Worm (Caenorhabditis elegans) whole organism, L4 larva: ENCODE results near the gene hex-1.

Source experiments
- aly-2 ChIP-seq: sonication (generic microtip); optimal IDR thresholded peaks from 2 replicates; lab custom pipeline; 2018; ENCODE audit warnings: missing biosample characterization, missing genetic modification characterization
- dve-1 ChIP-seq: sonication (generic microtip); optimal IDR thresholded peaks from 2 replicates; lab custom pipeline; 2017; ENCODE audit warnings: antibody characterized with exemption, mild to moderate bottlenecking, missing genetic modification characterization, missing compliant biosample characterization; ENCODE audit not compliant: insufficient read depth
- fos-1 ChIP-seq: fragments of 150-350 bp; optimal IDR thresholded peaks from 2 replicates; lab custom pipeline; 2014; ENCODE audit warnings: missing biosample characterization, missing genetic modification characterization
- unc-62 ChIP-seq, 3 experiments: fragments of 150-350 bp in 1 of 3; sonication (generic microtip); optimal IDR thresholded peaks in 2 of 3; peaks in 1 of 3; 1 replicate in 1 of 3; 2 replicates in 2 of 3; lab custom pipeline; 2014 to 2017; ENCODE audit warnings: missing biosample characterization in 3 of 3, missing genetic modification characterization in 3 of 3, missing genetic modification reagents in 3 of 3, missing genotype in 1 of 3

- TF ChIP-seq aly-2 (tag; lab: Kevin White, UChicago) (no peak), unc-62 (GFP tag; optimal IDR thresholded peaks at IDR 0.05 in 1 of 2; lab: Kevin White, UChicago) (no peak), unc-62 (tag; optimal IDR thresholded peaks at IDR 0.05; lab: Kevin White, UChicago) (no peak), dve-1 (tag; lab: Kevin White, UChicago) (no peak), fos-1 (no peak)
Observed at ce11 chrX:2219453-2219852, 1.5 kb upstream of the hex-1 start.
